Worm (Caenorhabditis elegans): ENCODE results near the gene F42E8.1.

DNA sequence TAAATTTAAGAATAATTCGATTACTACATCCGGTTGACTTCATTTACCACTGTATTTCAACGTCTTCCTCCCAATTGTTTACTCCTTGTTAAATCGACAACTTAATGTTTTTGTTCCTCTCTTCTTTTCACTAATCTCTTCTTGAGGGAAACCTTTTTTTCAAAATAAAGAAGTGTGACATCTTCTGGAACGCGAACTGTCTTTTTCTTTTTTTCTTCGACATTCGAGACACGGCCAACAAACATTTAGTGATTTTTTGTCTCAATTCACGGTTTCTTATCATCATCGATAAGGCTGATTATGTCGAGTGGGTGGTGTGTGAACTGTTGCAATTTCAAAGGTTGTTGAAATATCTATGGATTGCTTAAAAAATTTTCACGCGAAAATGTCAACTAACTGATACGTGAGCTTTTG lies 23.3 kb downstream of the F42E8.1 start:
- TF ChIP-seq ama-1 (optimal IDR thresholded peaks at IDR 0.05) (peak; percentile 12), nhr-237 (tag; optimal IDR thresholded peaks at IDR 0.05) (no peak), attf-4 (tag; optimal IDR thresholded peaks at IDR 0.05) (no peak), nhr-28 (tag; optimal IDR thresholded peaks at IDR 0.05) (peak; percentile 71), arid-1 (GFP tag; conservative IDR thresholded peaks at IDR 0.05) (no peak), unc-130 (GFP tag; optimal IDR thresholded peaks at IDR 0.05) (no peak), snpc-4 (tag; optimal IDR thresholded peaks at IDR 0.05) (no peak)

Measured in whole organism, L4 larva.